Worm (Caenorhabditis elegans): ENCODE results near the gene F13A7.11.
A peak's percentile ranks its signal among the peaks of the same experiment; 100 is the strongest.

The F13A7.11 gene

DNA sequence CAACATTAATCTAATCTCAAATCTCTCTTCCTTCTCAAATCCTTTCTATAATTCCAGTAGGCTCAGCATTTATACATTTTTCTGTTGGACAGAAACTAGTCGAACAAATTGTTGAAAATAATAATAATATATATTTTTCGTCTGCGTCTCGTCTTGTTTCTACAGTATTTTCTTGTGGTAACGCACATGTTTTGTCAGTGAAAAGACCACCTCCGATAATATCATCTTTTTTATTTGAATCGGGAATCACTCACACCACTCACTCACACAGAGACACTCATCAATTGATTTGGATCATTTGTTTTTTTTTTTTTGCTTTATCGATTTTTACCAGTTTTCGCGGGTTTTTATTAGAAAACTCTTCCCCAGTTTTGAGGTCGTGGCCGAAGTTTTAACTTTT, 40.4 kb downstream of the F13A7.11 start (continued):
- no peak for TF ChIP-seq R02D3.7 (tag; optimal IDR thresholded peaks at IDR 0.05)
- no peak for TF ChIP-seq aha-1 (tag)
- TF ChIP-seq lim-7 (GFP tag; IDR thresholded peaks at IDR 0.05), result no peak
- TF ChIP-seq gei-8 (GFP tag; optimal IDR thresholded peaks at IDR 0.05), result no peak
- TF ChIP-seq ztf-7 (tag; optimal IDR thresholded peaks at IDR 0.05), result no peak
- TF ChIP-seq lir-3 (tag; optimal IDR thresholded peaks at IDR 0.05), result no peak
- no peak for TF ChIP-seq nhr-237 (tag; optimal IDR thresholded peaks at IDR 0.05)
- TF ChIP-seq set-16 (GFP tag; IDR thresholded peaks at IDR 0.05), result no peak
- TF ChIP-seq pqm-1 (tag; optimal IDR thresholded peaks at IDR 0.05), result no peak
- TF ChIP-seq F49E8.2 (tag; optimal IDR thresholded peaks at IDR 0.05; ENCODE audit: borderline replicate concordance), result no peak
- no peak for TF ChIP-seq daf-12 (tag; optimal IDR thresholded peaks at IDR 0.05)
- no peak for TF ChIP-seq nhr-76 (tag; optimal IDR thresholded peaks at IDR 0.05)
- TF ChIP-seq ces-1 (GFP tag; optimal IDR thresholded peaks at IDR 0.05), result no peak
- TF ChIP-seq aly-2 (tag; optimal IDR thresholded peaks at IDR 0.05), result no peak
- TF ChIP-seq Y5F2A.4 (GFP tag; optimal IDR thresholded peaks at IDR 0.05), result no peak
- no peak for TF ChIP-seq Y105C5A.15 (GFP tag; IDR thresholded peaks at IDR 0.05)
- no peak for TF ChIP-seq nhr-25 (tag; optimal IDR thresholded peaks at IDR 0.05; ENCODE audit: borderline replicate concordance, insufficient read depth)
- TF ChIP-seq zip-11 (GFP tag; IDR thresholded peaks at IDR 0.05), result no peak
- no peak for TF ChIP-seq F26F4.8 (GFP tag; conservative IDR thresholded peaks at IDR 0.05)
- no peak for TF ChIP-seq nhr-111 (GFP tag; optimal IDR thresholded peaks at IDR 0.05)
- no peak for TF ChIP-seq Y48G9A.11 (GFP tag; IDR thresholded peaks at IDR 0.05)
- TF ChIP-seq ceh-82 (tag; optimal IDR thresholded peaks at IDR 0.05), result no peak
- no peak for TF ChIP-seq spr-1 (tag; optimal IDR thresholded peaks at IDR 0.05)
- no peak for TF ChIP-seq dmd-6 (GFP tag; IDR thresholded peaks at IDR 0.05)
- TF ChIP-seq duxl-1 (tag; optimal IDR thresholded peaks at IDR 0.05; ENCODE audit: poor library complexity), result no peak
- TF ChIP-seq snpc-1.2 (GFP tag; IDR thresholded peaks at IDR 0.05), result no peak
- TF ChIP-seq zfp-3 (GFP tag; conservative IDR thresholded peaks at IDR 0.05), result no peak

DNA sequence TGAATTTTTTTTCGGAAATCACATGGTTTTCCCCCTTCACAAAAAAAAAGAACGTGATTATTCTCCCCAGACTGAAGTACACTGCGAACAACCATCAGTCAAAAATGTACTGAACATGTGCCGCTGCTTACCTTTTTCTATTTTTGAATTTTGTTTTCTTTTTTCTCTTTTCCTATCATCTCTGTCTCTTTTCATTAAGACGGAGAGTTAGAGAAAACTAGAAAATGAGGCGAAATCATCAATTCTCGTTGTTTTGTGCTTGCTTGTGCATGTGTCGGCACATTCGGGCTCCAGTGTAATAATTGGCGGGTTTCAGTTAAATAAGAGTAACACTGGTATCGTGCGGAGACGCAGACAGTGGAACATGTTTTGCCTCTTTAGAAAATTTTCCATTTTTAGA, 42.8 kb downstream of the F13A7.11 start:
- no peak for TF ChIP-seq fkh-10 (GFP tag; optimal IDR thresholded peaks at IDR 0.05)
- no peak for TF ChIP-seq cey-2 (tag; optimal IDR thresholded peaks at IDR 0.05; ENCODE audit: borderline replicate concordance, insufficient read depth)
- TF ChIP-seq nhr-48 (tag; optimal IDR thresholded peaks at IDR 0.05), result peak; percentile 42
- no peak for TF ChIP-seq sdz-12 (GFP tag; optimal IDR thresholded peaks at IDR 0.05)
- TF ChIP-seq ctbp-1 (GFP tag; IDR thresholded peaks at IDR 0.05), result 0 out of 2 replicates have a peak, but pooled peaks have one; percentile 32
- peak in 1 of 2 experiments; percentile 76 for TF ChIP-seq mdl-1 (tag; optimal IDR thresholded peaks at IDR 0.05)
- TF ChIP-seq nhr-28 (tag; optimal IDR thresholded peaks at IDR 0.05), result peak; percentile 91
- TF ChIP-seq hif-1 (tag; optimal IDR thresholded peaks at IDR 0.05), result peak in 1 of 2 experiments; percentile 61
- TF ChIP-seq pha-4 (GFP tag; IDR thresholded peaks at IDR 0.05), result no peak
- no peak for TF ChIP-seq pha-4 (tag; optimal IDR thresholded peaks at IDR 0.05)
- TF ChIP-seq skn-1 (tag; optimal IDR thresholded peaks at IDR 0.05), result no peak
- TF ChIP-seq nhr-42 (GFP tag; IDR thresholded peaks at IDR 0.05), result no peak
- peak in 1 of 2 experiments; percentile 48 for TF ChIP-seq lsy-2 (tag; optimal IDR thresholded peaks at IDR 0.05)
- 0 out of 2 replicates have a peak, but pooled peaks have one; percentile 11 for TF ChIP-seq hmg-1.1 (GFP tag; IDR thresholded peaks at IDR 0.05)
- peak in 1 of 2 experiments; percentile 90 for TF ChIP-seq daf-16 (GFP tag; optimal IDR thresholded peaks at IDR 0.05)
- peak; percentile 85 for TF ChIP-seq daf-16 (tag; optimal IDR thresholded peaks at IDR 0.05)
- TF ChIP-seq mep-1 (tag; optimal IDR thresholded peaks at IDR 0.05), result peak; percentile 43
- no peak for TF ChIP-seq Y75B8A.6 (GFP tag; IDR thresholded peaks at IDR 0.05)
- peak; percentile 75 for TF ChIP-seq nhr-11 (tag; optimal IDR thresholded peaks at IDR 0.05)
- no peak for TF ChIP-seq egl-43 (GFP tag; IDR thresholded peaks at IDR 0.05)
- no peak for TF ChIP-seq jun-1 (tag; optimal IDR thresholded peaks at IDR 0.05)
- TF ChIP-seq F37D6.2 (tag; optimal IDR thresholded peaks at IDR 0.05), result no peak
- peak; percentile 86 for TF ChIP-seq hlh-30 (tag; optimal IDR thresholded peaks at IDR 0.05; ENCODE audit: insufficient read depth)
- no peak for TF ChIP-seq unc-39 (tag; optimal IDR thresholded peaks at IDR 0.05)
- no peak for TF ChIP-seq lin-1 (GFP tag; IDR thresholded peaks at IDR 0.05)
- TF ChIP-seq nhr-102 (tag; optimal IDR thresholded peaks at IDR 0.05), result peak; percentile 16
